Fruit fly (Drosophila melanogaster) whole organism: ENCODE data around the gene CG33647.

ENCODE experiments used
- CG8478 ChIP-seq: fragments of >200 bp; optimal IDR thresholded peaks from 2 replicates; lab custom pipeline; 2018; ENCODE audit warnings: inconsistent platforms
- pan ChIP-seq: fragments of >200 bp; optimal IDR thresholded peaks from 2 replicates; lab custom pipeline; 2017
- psq ChIP-seq: fragments of >200 bp; optimal IDR thresholded peaks from 2 replicates; lab custom pipeline; 2017

dm6 chr3L:19234922-19235702 lies 1.0 kb upstream of the CG33647 start, which contains the start of gene fz2:
- no peak for TF ChIP-seq psq (lab: Kevin White, UChicago)
- no peak for TF ChIP-seq CG8478 (lab: Kevin White, UChicago)
- no peak for TF ChIP-seq pan (lab: Kevin White, UChicago)
